Fruit fly (Drosophila melanogaster): Measurements from ENCODE around the gene ArgRS.

ArgRS gene

dm6 chrX:15817823-15818222 is 26.1 kb downstream of the ArgRS start:
- TF ChIP-seq CG31365 (tag; optimal IDR thresholded peaks at IDR 0.05) (no peak), Nf-YB (GFP tag; optimal IDR thresholded peaks at IDR 0.05) (no peak), CG5180 (GFP tag; optimal IDR thresholded peaks at IDR 0.05) (peak; percentile 10), Awh (GFP tag; IDR thresholded peaks at IDR 0.05) (no peak), bsh (GFP tag; optimal IDR thresholded peaks at IDR 0.05) (no peak), sim (GFP tag; IDR thresholded peaks at IDR 0.05) (no peak), Opbp (GFP tag; IDR thresholded peaks at IDR 0.05; ENCODE audit: partially characterized antibody) (peak; percentile 37; the same call in 2 of the 3 replicates), pros (GFP tag; optimal IDR thresholded peaks at IDR 0.05) (peak; percentile 56), zf30C (GFP tag; optimal IDR thresholded peaks at IDR 0.05) (no peak), pfk (GFP tag; optimal IDR thresholded peaks at IDR 0.05) (peak; percentile 40), CG6791 (GFP tag; IDR thresholded peaks at IDR 0.05; ENCODE audit: partially characterized antibody) (peak; percentile 62; the same call in 1 of the 3 replicates), E2f2 (GFP tag; IDR thresholded peaks at IDR 0.05) (no peak), D (optimal IDR thresholded peaks at IDR 0.05) (peak; percentile 28), D (GFP tag; optimal IDR thresholded peaks at IDR 0.05) (no peak), psq (GFP tag; optimal IDR thresholded peaks at IDR 0.05) (no peak), pnt (GFP tag; optimal IDR thresholded peaks at IDR 0.05) (no peak), H2.0 (GFP tag; IDR thresholded peaks at IDR 0.05) (no peak), CG6689 (GFP tag; IDR thresholded peaks at IDR 0.05) (no peak), pum (GFP tag; optimal IDR thresholded peaks at IDR 0.05) (no peak), mld (GFP tag; IDR thresholded peaks at IDR 0.05; ENCODE audit: partially characterized antibody) (no peak), bbx (GFP tag; IDR thresholded peaks at IDR 0.05; ENCODE audit: partially characterized antibody) (peak; percentile 46; the same call in 1 of the 2 replicates), CG2202 (tag; optimal IDR thresholded peaks at IDR 0.05) (no peak), CG1233 (GFP tag; optimal IDR thresholded peaks at IDR 0.05) (no peak), bab2 (GFP tag; optimal IDR thresholded peaks at IDR 0.05) (no peak), Gug (GFP tag; IDR thresholded peaks at IDR 0.05) (no peak), CG16813 (GFP tag; IDR thresholded peaks at IDR 0.05; ENCODE audit: partially characterized antibody) (0 out of 3 replicates have a peak, but pooled peaks have one; percentile 25), nerfin-1 (tag; optimal IDR thresholded peaks at IDR 0.05) (peak; percentile 90), CG11398 (GFP tag; optimal IDR thresholded peaks at IDR 0.05) (no peak), Dref (GFP tag; IDR thresholded peaks at IDR 0.05) (no peak), gro (GFP tag; optimal IDR thresholded peaks at IDR 0.05) (no peak), CG2875 (GFP tag; optimal IDR thresholded peaks at IDR 0.05) (no peak), HLHmδ (GFP tag; optimal IDR thresholded peaks at IDR 0.05) (no peak), aop (GFP tag; IDR thresholded peaks at IDR 0.05) (no peak), lov (optimal IDR thresholded peaks at IDR 0.05) (no peak), lov (GFP tag; IDR thresholded peaks at IDR 0.05) (no peak), kni (GFP tag; optimal IDR thresholded peaks at IDR 0.05) (no peak), CG15696 (tag; optimal IDR thresholded peaks at IDR 0.05) (peak; percentile 25), sd (tag; optimal IDR thresholded peaks at IDR 0.05) (peak; percentile 89), danr (GFP tag; IDR thresholded peaks at IDR 0.05) (no peak), CG14710 (tag; optimal IDR thresholded peaks at IDR 0.05) (no peak), insv (GFP tag; optimal IDR thresholded peaks at IDR 0.05) (peak in 1 of 2 experiments; percentile 30), CG3163 (GFP tag; optimal IDR thresholded peaks at IDR 0.05) (no peak), Doc3 (GFP tag; IDR thresholded peaks at IDR 0.05; ENCODE audit: partially characterized antibody) (no peak), caup (GFP tag; optimal IDR thresholded peaks at IDR 0.05; ENCODE audit: severe bottlenecking) (no peak), Asciz (GFP tag; optimal IDR thresholded peaks at IDR 0.05) (no peak), CHES-1-like (GFP tag; optimal IDR thresholded peaks at IDR 0.05) (no peak), odd (GFP tag; optimal IDR thresholded peaks at IDR 0.05) (no peak), Hand (GFP tag; optimal IDR thresholded peaks at IDR 0.05) (no peak), CG2199 (GFP tag; IDR thresholded peaks at IDR 0.05) (peak; percentile 96; the same call in 2 of the 3 replicates), BtbVII (GFP tag; optimal IDR thresholded peaks at IDR 0.05) (no peak)
